Worm (Caenorhabditis elegans) whole organism, L2 larva: ENCODE results near the gene F59E12.6.

Source experiments
- C34F6.9 ChIP-seq: fragments of 150-350 bp; optimal IDR thresholded peaks from 2 replicates; lab custom pipeline; 2014; ENCODE audit warnings: missing biosample characterization, missing genetic modification characterization
- F13H6.1 ChIP-seq: sonication (generic microtip); optimal IDR thresholded peaks from 2 replicates; lab custom pipeline; 2016; ENCODE audit warnings: missing genetic modification characterization, missing compliant biosample characterization
- R02D3.7 ChIP-seq: fragments of 150-350 bp; optimal IDR thresholded peaks from 2 replicates; lab custom pipeline; 2014; ENCODE audit warnings: missing biosample characterization, missing genetic modification characterization
- Y55F3AM.14 ChIP-seq: fragments of 200-800 bp; sonication (Bioruptor generic); optimal IDR thresholded peaks from 2 replicates; lab custom pipeline; 2018; ENCODE audit warnings: mild to moderate bottlenecking, missing genetic modification characterization, missing compliant biosample characterization
- ZK546.5 ChIP-seq: sonication (generic microtip); optimal IDR thresholded peaks from 2 replicates; lab custom pipeline; 2017; ENCODE audit warnings: missing biosample characterization, missing genetic modification characterization
- aly-2 ChIP-seq: fragments of 150-350 bp; optimal IDR thresholded peaks from 2 replicates; lab custom pipeline; 2014; ENCODE audit warnings: missing biosample characterization, missing genetic modification characterization
- ama-1 ChIP-seq: fragments of 150-350 bp; optimal IDR thresholded peaks from 2 replicates; lab custom pipeline; 2018; ENCODE audit warnings: inconsistent platforms
- blmp-1 ChIP-seq: sonication (generic microtip); optimal IDR thresholded peaks from 2 replicates; lab custom pipeline; 2017; ENCODE audit warnings: missing genetic modification characterization, mild to moderate bottlenecking, missing compliant biosample characterization, antibody characterized with exemption, moderate library complexity; ENCODE audit not compliant: insufficient read depth
- ceh-16 ChIP-seq: fragments of 150-350 bp; optimal IDR thresholded peaks from 2 replicates; lab custom pipeline; 2014; ENCODE audit warnings: missing biosample characterization, missing genetic modification characterization
- ceh-82 ChIP-seq: fragments of 150-350 bp; optimal IDR thresholded peaks from 2 replicates; lab custom pipeline; 2014; ENCODE audit warnings: missing biosample characterization, missing genetic modification characterization
- crh-2 ChIP-seq: sonication (generic microtip); optimal IDR thresholded peaks from 2 replicates; lab custom pipeline; 2017; ENCODE audit warnings: missing biosample characterization, missing genetic modification characterization
- dmd-4 ChIP-seq: sonication (generic microtip); optimal IDR thresholded peaks from 2 replicates; lab custom pipeline; 2017; ENCODE audit warnings: missing biosample characterization, missing genetic modification characterization
- egl-27 ChIP-seq: sonication (generic microtip); optimal IDR thresholded peaks from 3 replicates; lab custom pipeline; 2017; ENCODE audit warnings: missing biosample characterization, missing genetic modification reagents, missing genetic modification characterization
- elt-1 ChIP-seq: fragments of 150-350 bp; optimal IDR thresholded peaks from 2 replicates; lab custom pipeline; 2014; ENCODE audit warnings: missing biosample characterization, missing genetic modification characterization
- elt-3 ChIP-seq: sonication (generic microtip); optimal IDR thresholded peaks from 2 replicates; lab custom pipeline; 2017; ENCODE audit warnings: missing biosample characterization, missing genetic modification characterization
- fos-1 ChIP-seq: fragments of 150-350 bp; optimal IDR thresholded peaks from 2 replicates; lab custom pipeline; 2014; ENCODE audit warnings: missing biosample characterization, missing genetic modification characterization
- gmeb-1 ChIP-seq: fragments of 150-350 bp; optimal IDR thresholded peaks from 2 replicates; lab custom pipeline; 2014; ENCODE audit warnings: missing biosample characterization, missing genetic modification characterization
- lin-11 ChIP-seq: fragments of 150-350 bp; sonication (generic microtip); optimal IDR thresholded peaks from 2 replicates; lab custom pipeline; 2014; ENCODE audit warnings: missing biosample characterization, missing genetic modification characterization, inconsistent platforms, mixed read lengths
- lin-13 ChIP-seq: fragments of 150-350 bp; optimal IDR thresholded peaks from 2 replicates; lab custom pipeline; 2014; ENCODE audit warnings: missing biosample characterization, missing genetic modification reagents, missing genetic modification characterization
- lin-39 ChIP-seq: fragments of 150-350 bp; optimal IDR thresholded peaks from 2 replicates; lab custom pipeline; 2014; ENCODE audit warnings: missing biosample characterization, missing genetic modification reagents, missing genetic modification characterization
- lsy-2 ChIP-seq, 2 experiments: fragments of 150-350 bp in 1 of 2; sonication (generic microtip) in 1 of 2; optimal IDR thresholded peaks; 2 replicates each; lab custom pipeline; 2014 to 2017; ENCODE audit warnings: missing biosample characterization in 2 of 2, missing genetic modification characterization in 2 of 2
- mab-5 ChIP-seq: fragments of 150-350 bp; optimal IDR thresholded peaks from 2 replicates; lab custom pipeline; 2014; ENCODE audit warnings: missing biosample characterization, missing genetic modification characterization
- mbf-1 ChIP-seq: sonication (generic microtip); optimal IDR thresholded peaks from 2 replicates; lab custom pipeline; 2017; ENCODE audit warnings: missing biosample characterization, missing genetic modification characterization
- mdl-1 ChIP-seq, 2 experiments: fragments of 150-350 bp in 1 of 2; sonication (generic microtip) in 1 of 2; optimal IDR thresholded peaks; 2 replicates each; lab custom pipeline; 2017; ENCODE audit warnings: missing biosample characterization in 2 of 2, missing genetic modification characterization in 2 of 2
- nhr-10 ChIP-seq: sonication (generic microtip); optimal IDR thresholded peaks from 2 replicates; lab custom pipeline; 2017; ENCODE audit warnings: missing biosample characterization, missing genetic modification characterization
- nhr-129 ChIP-seq: fragments of 150-350 bp; optimal IDR thresholded peaks from 2 replicates; lab custom pipeline; 2014; ENCODE audit warnings: missing biosample characterization, missing genetic modification characterization
- nhr-21 ChIP-seq: fragments of 150-350 bp; optimal IDR thresholded peaks from 2 replicates; lab custom pipeline; 2014; ENCODE audit warnings: missing biosample characterization, missing genetic modification characterization
- nhr-23 ChIP-seq: fragments of 150-350 bp; optimal IDR thresholded peaks from 2 replicates; lab custom pipeline; 2014; ENCODE audit warnings: missing biosample characterization, missing genetic modification reagents, missing genetic modification characterization
- nhr-237 ChIP-seq: fragments of 150-350 bp; optimal IDR thresholded peaks from 2 replicates; lab custom pipeline; 2014; ENCODE audit warnings: missing biosample characterization, missing genetic modification characterization
- nhr-25 ChIP-seq: fragments of 150-350 bp; sonication (generic microtip); optimal IDR thresholded peaks from 3 replicates; lab custom pipeline; 2014; ENCODE audit warnings: missing biosample characterization, missing genetic modification characterization
- nhr-6 ChIP-seq: fragments of 150-350 bp; optimal IDR thresholded peaks from 2 replicates; lab custom pipeline; 2014; ENCODE audit warnings: missing biosample characterization, missing genetic modification characterization
- sem-4 ChIP-seq: fragments of 150-350 bp; optimal IDR thresholded peaks from 2 replicates; lab custom pipeline; 2014; ENCODE audit warnings: missing biosample characterization, missing genetic modification reagents, missing genetic modification characterization
- sma-3 ChIP-seq: sonication (generic microtip); optimal IDR thresholded peaks from 2 replicates; lab custom pipeline; 2016; ENCODE audit warnings: missing genetic modification reagents, missing genetic modification characterization, missing compliant biosample characterization
- sma-9 ChIP-seq, 2 experiments: fragments of 150-350 bp in 1 of 2; sonication (generic microtip) in 1 of 2; optimal IDR thresholded peaks; 2 replicates each; lab custom pipeline; 2014 to 2016; ENCODE audit warnings: missing genetic modification characterization in 2 of 2, mild to moderate bottlenecking in 1 of 2, missing biosample characterization in 1 of 2, missing compliant biosample characterization in 1 of 2, missing genetic modification reagents in 1 of 2, moderate library complexity in 1 of 2
- snpc-4 ChIP-seq: fragments of 150-350 bp; optimal IDR thresholded peaks from 2 replicates; lab custom pipeline; 2014; ENCODE audit warnings: missing biosample characterization, missing genetic modification characterization
- unc-39 ChIP-seq: fragments of 150-350 bp; optimal IDR thresholded peaks from 2 replicates; lab custom pipeline; 2014; ENCODE audit warnings: missing biosample characterization, missing genetic modification characterization
- unc-55 ChIP-seq: fragments of 150-350 bp; sonication (generic microtip); optimal IDR thresholded peaks from 3 replicates; lab custom pipeline; 2014; ENCODE audit warnings: missing biosample characterization, missing genetic modification reagents, missing genetic modification characterization
- zag-1 ChIP-seq: fragments of 150-350 bp; optimal IDR thresholded peaks from 2 replicates; lab custom pipeline; 2014; ENCODE audit warnings: missing biosample characterization, missing genetic modification characterization
- ztf-1 ChIP-seq: fragments of 200-800 bp; sonication (Bioruptor generic); conservative IDR thresholded peaks from 2 replicates; pipeline ENCODE4 v1.3.6; 2022; ENCODE audit warnings: missing genetic modification characterization, missing compliant biosample characterization
- ztf-4 ChIP-seq: fragments of 150-350 bp; optimal IDR thresholded peaks from 2 replicates; lab custom pipeline; 2014; ENCODE audit warnings: missing biosample characterization, missing genetic modification characterization

Gene F59E12.6

DNA sequence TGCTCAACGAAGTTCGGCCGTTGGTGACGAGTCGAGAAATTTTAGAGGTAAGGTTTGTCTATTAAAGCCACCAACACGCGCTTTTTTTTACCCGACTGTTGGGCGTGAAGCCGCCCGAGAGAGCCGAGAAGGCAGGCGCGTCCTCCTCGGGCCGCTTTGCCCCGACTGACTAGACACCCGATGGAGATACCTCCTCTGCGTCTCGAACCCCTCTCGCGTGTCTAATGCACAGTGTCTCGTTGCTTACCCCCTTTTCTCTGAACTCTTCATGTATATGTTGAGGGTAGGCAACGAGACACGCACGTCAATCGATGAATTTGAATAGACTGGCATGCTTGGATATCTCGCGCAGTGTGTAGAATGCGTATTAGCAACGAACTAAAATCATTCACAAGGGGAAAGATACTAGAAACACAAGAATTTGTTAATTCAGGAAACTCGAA lies 31.0 kb upstream of the F59E12.6 start (continued):
- TF ChIP-seq unc-39 (tag; lab: Kevin White, UChicago) (no peak), aly-2 (tag; lab: Kevin White, UChicago) (no peak), nhr-10 (no peak)

DNA sequence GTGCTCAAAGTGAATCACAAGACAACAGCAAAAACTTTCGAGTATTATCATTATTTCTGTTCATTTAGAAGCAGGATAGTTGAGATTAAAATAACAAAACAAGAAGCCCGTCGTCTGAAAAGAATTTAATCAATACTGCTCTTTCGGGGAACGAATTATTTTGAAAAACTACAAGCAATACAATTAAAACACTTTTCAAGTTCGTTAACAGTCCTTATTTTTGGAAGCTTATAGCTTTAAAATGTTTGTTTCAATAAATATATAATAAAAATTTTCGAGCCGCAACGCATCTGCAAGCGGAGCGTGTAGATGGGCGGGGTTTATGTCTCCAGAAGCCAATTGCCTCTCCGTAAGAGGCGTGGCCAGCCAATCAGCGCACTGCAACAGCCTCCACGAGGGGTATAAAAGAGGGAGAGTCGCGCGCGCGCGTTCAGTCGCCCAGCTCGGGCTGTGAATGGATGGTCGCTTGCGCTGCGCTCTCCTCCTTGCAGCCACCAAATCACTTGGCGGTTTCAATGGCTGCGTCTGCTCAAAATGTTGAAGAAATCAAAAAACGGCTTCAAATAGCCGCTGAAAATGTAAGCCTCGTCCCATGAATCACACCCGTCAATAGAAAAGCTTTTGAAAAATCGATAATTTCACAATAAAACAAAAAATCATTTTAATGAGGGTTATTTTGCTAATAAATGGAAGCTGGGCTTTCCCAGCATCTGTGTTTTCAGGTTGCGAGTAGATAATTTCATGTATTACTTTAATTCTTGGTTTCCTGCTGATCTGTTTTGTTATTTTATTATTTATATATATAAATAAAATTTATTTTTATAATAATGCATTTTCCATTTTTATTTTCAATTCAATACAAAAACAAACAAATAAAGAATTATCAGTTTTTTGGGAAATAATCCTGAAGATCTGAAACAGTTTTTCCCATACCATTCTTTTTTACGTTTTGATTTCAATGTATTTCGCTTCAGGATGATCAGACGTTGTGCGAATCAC lies 30.3 kb upstream of the F59E12.6 start, which contains the start of the genes ift-43 and mdt-26:
TSS of gene ift-43 (minus strand) at position 51 of the 999 bp plus-strand sequence.
TSS of gene mdt-26 (plus strand) at position 446 of the 999 bp plus-strand sequence.
- TF ChIP-seq snpc-4 (tag; lab: Kevin White, UChicago), result no peak
- peak; percentile 78 to 88 for TF ChIP-seq lsy-2 (tag; optimal IDR thresholded peaks at IDR 0.05; lab: Kevin White, UChicago)
- TF ChIP-seq sma-3 (GFP tag; lab: Kevin White, UChicago), result peak; percentile 81
- peak; percentile 6 for TF ChIP-seq Y55F3AM.14
- peak; percentile 72 for TF ChIP-seq nhr-10
- TF ChIP-seq sem-4, result peak; percentile 67
- peak; percentile 53 for TF ChIP-seq fos-1 (tag; lab: Kevin White, UChicago)
- peak; percentile 80 for TF ChIP-seq crh-2
- no peak for TF ChIP-seq mbf-1
- TF ChIP-seq dmd-4 (tag; lab: Kevin White, UChicago), result no peak
- peak; percentile 73 for TF ChIP-seq ztf-4
- TF ChIP-seq ama-1, result peak; percentile 100
- TF ChIP-seq mab-5 (tag; lab: Kevin White, UChicago), result peak; percentile 34
- TF ChIP-seq C34F6.9 (tag; lab: Kevin White, UChicago), result peak; percentile 50
- peak; percentile 57 to 73 for TF ChIP-seq mdl-1 (tag; optimal IDR thresholded peaks at IDR 0.05; lab: Kevin White, UChicago)
- TF ChIP-seq F13H6.1, result peak; percentile 85
- no peak for TF ChIP-seq lin-39 (tag; lab: Kevin White, UChicago)
- TF ChIP-seq zag-1 (tag; lab: Kevin White, UChicago), result peak; percentile 61
- peak; percentile 62 for TF ChIP-seq nhr-129
- TF ChIP-seq sma-9 (GFP tag; optimal IDR thresholded peaks at IDR 0.05; lab: Kevin White, UChicago), result peak; percentile 75
- TF ChIP-seq sma-9 (tag; optimal IDR thresholded peaks at IDR 0.05; lab: Kevin White, UChicago), result no peak
- TF ChIP-seq nhr-237 (tag; lab: Kevin White, UChicago), result peak; percentile 54
- TF ChIP-seq gmeb-1 (tag; lab: Kevin White, UChicago), result peak; percentile 57
- TF ChIP-seq nhr-6 (tag; lab: Kevin White, UChicago), result peak; percentile 68
- peak; percentile 8 for TF ChIP-seq unc-39 (tag; lab: Kevin White, UChicago)
- peak; percentile 78 for TF ChIP-seq unc-55 (GFP tag; lab: Kevin White, UChicago)
- TF ChIP-seq elt-3 (tag; lab: Kevin White, UChicago), result no peak
- TF ChIP-seq blmp-1 (tag; lab: Kevin White, UChicago), result peak; percentile 20
- peak; percentile 81 for TF ChIP-seq ceh-16 (tag; lab: Kevin White, UChicago)
- no peak for TF ChIP-seq elt-1 (tag; lab: Kevin White, UChicago)
- peak; percentile 81 for TF ChIP-seq egl-27 (tag; lab: Kevin White, UChicago)
- TF ChIP-seq lin-13, result peak; percentile 81
- TF ChIP-seq nhr-23 (tag; lab: Kevin White, UChicago), result no peak
- peak; percentile 89 for TF ChIP-seq lin-11 (tag; lab: Kevin White, UChicago)
- peak; percentile 9 for TF ChIP-seq ceh-82
- peak; percentile 3 for TF ChIP-seq ZK546.5 (tag; lab: Kevin White, UChicago)
- peak; percentile 51 for TF ChIP-seq nhr-25 (tag; lab: Kevin White, UChicago)
- TF ChIP-seq nhr-21 (tag; lab: Kevin White, UChicago), result peak; percentile 78
- no peak for TF ChIP-seq R02D3.7 (tag; lab: Kevin White, UChicago)
- no peak for TF ChIP-seq ztf-1 (GFP tag; lab: Robert Waterston, UW)
